Fruit fly (Drosophila melanogaster) whole organism, pupa: ENCODE data around the gene mtgo.

ENCODE experiments used
- CG10348 ChIP-seq: fragments of 200-800 bp; sonication (Bioruptor generic); IDR thresholded peaks from 2 replicates; pipeline ENCODE4 v1.3.6; 2022; ENCODE audit warnings: missing biosample characterization, missing genetic modification characterization
- CG17806 ChIP-seq: fragments of 200-800 bp; sonication (Bioruptor generic); optimal IDR thresholded peaks from 2 replicates; lab custom pipeline; 2018; ENCODE audit warnings: missing biosample characterization, mild to moderate bottlenecking, missing genetic modification characterization, moderate library complexity
- CG8159 ChIP-seq: fragments of 200-800 bp; sonication (Bioruptor generic); optimal IDR thresholded peaks from 3 replicates; lab custom pipeline; 2018; ENCODE audit warnings: missing biosample characterization, mild to moderate bottlenecking, missing genetic modification characterization, moderate library complexity
- CG9948 ChIP-seq: fragments of 200-800 bp; sonication (Bioruptor generic); optimal IDR thresholded peaks from 2 replicates; lab custom pipeline; 2018; ENCODE audit warnings: missing biosample characterization, mild to moderate bottlenecking, missing genetic modification characterization, moderate library complexity
- Ets98B ChIP-seq: fragments of 200-800 bp; sonication (Bioruptor generic); IDR thresholded peaks from 2 replicates; pipeline ENCODE4 v1.3.6; 2022; ENCODE audit warnings: missing biosample characterization, missing genetic modification characterization
- Pif1A ChIP-seq: fragments of 200-800 bp; sonication (Bioruptor generic); optimal IDR thresholded peaks from 3 replicates; lab custom pipeline; 2016; ENCODE audit warnings: missing biosample characterization, missing genetic modification characterization
- Pif1B ChIP-seq: fragments of 200-800 bp; sonication (Bioruptor generic); optimal IDR thresholded peaks from 3 replicates; lab custom pipeline; 2016; ENCODE audit warnings: missing biosample characterization, missing genetic modification characterization
- fd96Ca ChIP-seq: fragments of 200-800 bp; sonication (Bioruptor generic); IDR thresholded peaks from 3 replicates; pipeline ENCODE4 v1.3.6; 2022; ENCODE audit warnings: missing biosample characterization, missing genetic modification characterization

DNA sequence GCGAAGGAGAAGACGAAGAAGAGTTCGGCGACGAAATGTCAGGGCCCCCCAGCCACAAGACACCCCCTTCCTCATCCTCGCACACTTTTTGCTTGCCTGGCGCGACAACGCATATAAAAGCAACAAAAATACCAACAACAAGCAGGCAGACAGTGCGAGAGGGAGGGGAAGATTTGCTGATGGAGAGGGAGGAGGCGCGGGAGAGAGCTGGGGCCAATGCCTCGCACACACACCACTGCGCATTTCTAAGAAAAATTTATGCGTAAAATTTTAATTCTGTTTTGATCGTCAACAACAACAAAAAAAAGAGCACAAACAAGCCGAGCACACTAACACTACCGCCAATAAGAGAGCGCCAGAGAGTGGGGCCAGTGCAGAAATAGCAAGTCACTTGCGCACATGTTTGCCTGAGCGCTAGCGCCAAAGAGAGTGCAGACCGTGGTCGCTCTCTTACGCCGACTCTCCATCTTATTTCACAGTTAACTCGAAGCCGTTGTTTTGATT lies 18.7 kb upstream of the mtgo start:
- TF ChIP-seq CG17806 (tag; lab: Kevin White, UChicago), result peak; percentile 11
- TF ChIP-seq fd96Ca (GFP tag; lab: Robert Waterston, UW), result peak; percentile 88; the same call in 2 of the 3 replicates
- peak; percentile 43; the same call in 1 of the 2 replicates for TF ChIP-seq CG10348 (GFP tag; lab: Robert Waterston, UW)
- TF ChIP-seq Ets98B (GFP tag; lab: Robert Waterston, UW), result peak; percentile 87
- TF ChIP-seq Pif1A (GFP tag; lab: Kevin White, UChicago), result peak; percentile 60
- TF ChIP-seq CG8159 (tag; lab: Kevin White, UChicago), result peak; percentile 39
- TF ChIP-seq Pif1B (GFP tag; lab: Kevin White, UChicago), result no peak
- TF ChIP-seq CG9948 (tag; lab: Kevin White, UChicago), result peak; percentile 40
